Worm (Caenorhabditis elegans): ENCODE data around the gene T21B6.3.

T21B6.3 gene

ce11 chrX:10909661-10910060 lies 39.1 kb downstream of the T21B6.3 start:
- no peak for TF ChIP-seq nhr-90 (tag; optimal IDR thresholded peaks at IDR 0.05)
- TF ChIP-seq F23B12.7 (tag; optimal IDR thresholded peaks at IDR 0.05; ENCODE audit: insufficient read depth), result no peak
- no peak for TF ChIP-seq bed-1 (GFP tag; IDR thresholded peaks at IDR 0.05)
- no peak for TF ChIP-seq nfya-1 (tag; optimal IDR thresholded peaks at IDR 0.05; ENCODE audit: borderline replicate concordance, insufficient read depth)
- no peak for TF ChIP-seq ztf-3 (GFP tag; optimal IDR thresholded peaks at IDR 0.05)
- TF ChIP-seq him-1 (tag; optimal IDR thresholded peaks at IDR 0.05), result no peak
- no peak for TF ChIP-seq lin-26 (GFP tag; IDR thresholded peaks at IDR 0.05)
- TF ChIP-seq ztf-26 (tag; optimal IDR thresholded peaks at IDR 0.05), result no peak

- TF ChIP-seq hlh-12 (tag; optimal IDR thresholded peaks at IDR 0.05) (no peak), unc-130 (GFP tag; optimal IDR thresholded peaks at IDR 0.05) (no peak), K12H6.12 (tag; optimal IDR thresholded peaks at IDR 0.05) (no peak), mcd-1 (GFP tag; IDR thresholded peaks at IDR 0.05) (no peak), mel-28 (tag; optimal IDR thresholded peaks at IDR 0.05; ENCODE audit: borderline replicate concordance) (no peak), somi-1 (GFP tag; optimal IDR thresholded peaks at IDR 0.05) (no peak), nhr-90 (tag; optimal IDR thresholded peaks at IDR 0.05) (no peak), madf-8 (GFP tag; conservative IDR thresholded peaks at IDR 0.05) (no peak), nfyb-1 (GFP tag; IDR thresholded peaks at IDR 0.05) (no peak), pbrm-1 (GFP tag; IDR thresholded peaks at IDR 0.05) (no peak), F37B4.10 (GFP tag; IDR thresholded peaks at IDR 0.05) (no peak), F57C9.4 (tag; optimal IDR thresholded peaks at IDR 0.05) (no peak), tbx-9 (tag; optimal IDR thresholded peaks at IDR 0.05; ENCODE audit: borderline replicate concordance) (no peak)
These were observed 41.3 kb downstream of the T21B6.3 start for ce11 chrX:10907418-10907817.

ce11 chrX:10903416-10903815 lies 45.3 kb downstream of the T21B6.3 start:
- no peak for TF ChIP-seq lsy-27 (tag; optimal IDR thresholded peaks at IDR 0.05; ENCODE audit: borderline replicate concordance, insufficient read depth)
- TF ChIP-seq F39B2.1 (GFP tag; IDR thresholded peaks at IDR 0.05), result no peak
- peak; percentile 5 for TF ChIP-seq nhr-80 (tag; optimal IDR thresholded peaks at IDR 0.05)
- no peak for TF ChIP-seq dpl-1 (GFP tag; optimal IDR thresholded peaks at IDR 0.05)
- TF ChIP-seq B0336.3 (GFP tag; IDR thresholded peaks at IDR 0.05), result no peak
- no peak for TF ChIP-seq ekl-4 (GFP tag; IDR thresholded peaks at IDR 0.05)
- TF ChIP-seq B0019.2 (GFP tag; conservative IDR thresholded peaks at IDR 0.05), result no peak
- peak; percentile 10 for TF ChIP-seq ztf-26 (tag; optimal IDR thresholded peaks at IDR 0.05)
- no peak for TF ChIP-seq nhr-90 (tag; optimal IDR thresholded peaks at IDR 0.05)
- no peak for TF ChIP-seq ztf-28 (GFP tag; IDR thresholded peaks at IDR 0.05)
- TF ChIP-seq lsl-1 (GFP tag; optimal IDR thresholded peaks at IDR 0.05), result no peak
- no peak for TF ChIP-seq ceh-40 (GFP tag; IDR thresholded peaks at IDR 0.05)
- TF ChIP-seq ztf-22 (GFP tag; optimal IDR thresholded peaks at IDR 0.05), result no peak
- TF ChIP-seq madf-10 (tag; optimal IDR thresholded peaks at IDR 0.05), result no peak
- no peak for TF ChIP-seq bed-2 (GFP tag; IDR thresholded peaks at IDR 0.05)

ce11 chrX:10902723-10903322 lies 45.9 kb downstream of the T21B6.3 start, which contains the start of gene acbp-3:
Gene acbp-3 (plus strand): TSS chrX:10903272.
- TF ChIP-seq egrh-3 (GFP tag; IDR thresholded peaks at IDR 0.05) (no peak), rpc-1 (optimal IDR thresholded peaks at IDR 0.05) (no peak), rpc-1 (tag; optimal IDR thresholded peaks at IDR 0.05) (no peak), ceh-79 (tag; optimal IDR thresholded peaks at IDR 0.05) (no peak), F37B4.10 (GFP tag; IDR thresholded peaks at IDR 0.05) (no peak), nhr-80 (tag; optimal IDR thresholded peaks at IDR 0.05) (no peak), hlh-26 (GFP tag; conservative IDR thresholded peaks at IDR 0.05) (no peak), ceh-91 (GFP tag; IDR thresholded peaks at IDR 0.05) (no peak), snpc-3.4 (tag; optimal IDR thresholded peaks at IDR 0.05) (no peak), aptf-2 (GFP tag; conservative IDR thresholded peaks at IDR 0.05) (no peak), nfya-1 (tag; optimal IDR thresholded peaks at IDR 0.05; ENCODE audit: borderline replicate concordance, insufficient read depth) (no peak), ets-4 (GFP tag; optimal IDR thresholded peaks at IDR 0.05) (no peak), nfyb-1 (GFP tag; IDR thresholded peaks at IDR 0.05) (no peak)

All from whole organism, young adult.